Worm (Caenorhabditis elegans) whole organism, late embryonic: ENCODE results near the gene emb-8.

Source experiments
- K02D7.2 ChIP-seq: sonication (generic microtip); optimal IDR thresholded peaks from 2 replicates; lab custom pipeline; 2017; ENCODE audit warnings: mild to moderate bottlenecking, missing genetic modification characterization, missing compliant biosample characterization
- T23F11.4 ChIP-seq: fragments of 200-800 bp; sonication (Bioruptor generic); optimal IDR thresholded peaks from 2 replicates; lab custom pipeline; 2018; ENCODE audit warnings: mild to moderate bottlenecking, missing genetic modification characterization, missing compliant biosample characterization
- ceh-19 ChIP-seq: fragments of 200-800 bp; sonication (Bioruptor generic); optimal IDR thresholded peaks from 2 replicates; lab custom pipeline; 2018; ENCODE audit warnings: mild to moderate bottlenecking, missing genetic modification characterization, missing compliant biosample characterization
- ceh-2 ChIP-seq: sonication (generic microtip); optimal IDR thresholded peaks from 2 replicates; lab custom pipeline; 2016; ENCODE audit warnings: missing genotype, missing genetic modification characterization, missing compliant biosample characterization
- ceh-24 ChIP-seq: sonication (generic microtip); optimal IDR thresholded peaks from 2 replicates; lab custom pipeline; 2016; ENCODE audit warnings: mild to moderate bottlenecking, missing genetic modification characterization, missing compliant biosample characterization
- ceh-9 ChIP-seq: sonication (generic microtip); optimal IDR thresholded peaks from 2 replicates; lab custom pipeline; 2016; ENCODE audit warnings: mild to moderate bottlenecking, missing genetic modification characterization, inconsistent platforms, missing compliant biosample characterization
- nhr-11 ChIP-seq: fragments of 150-350 bp; optimal IDR thresholded peaks from 2 replicates; lab custom pipeline; 2014; ENCODE audit warnings: missing biosample characterization, missing genetic modification characterization
- nhr-232 ChIP-seq: sonication (generic microtip); optimal IDR thresholded peaks from 2 replicates; lab custom pipeline; 2016; ENCODE audit warnings: missing genetic modification characterization, missing compliant biosample characterization
- pha-4 ChIP-seq: fragments of 150-350 bp; optimal IDR thresholded peaks from 2 replicates; lab custom pipeline; 2018; ENCODE audit warnings: missing biosample characterization, missing genetic modification reagents, missing genetic modification characterization
- rnt-1 ChIP-seq: sonication (generic microtip); optimal IDR thresholded peaks from 2 replicates; lab custom pipeline; 2016; ENCODE audit warnings: missing genetic modification characterization, missing compliant biosample characterization
- tbx-7 ChIP-seq: sonication (generic microtip); optimal IDR thresholded peaks from 2 replicates; lab custom pipeline; 2016; ENCODE audit warnings: missing genotype, missing genetic modification characterization, missing compliant biosample characterization
- unc-55 ChIP-seq: sonication (generic microtip); optimal IDR thresholded peaks from 2 replicates; lab custom pipeline; 2017; ENCODE audit warnings: missing biosample characterization, missing genetic modification reagents, missing genetic modification characterization

- no peak for TF ChIP-seq ceh-19 (GFP tag; lab: Kevin White, UChicago)
- no peak for TF ChIP-seq K02D7.2 (tag; lab: Kevin White, UChicago)
- TF ChIP-seq T23F11.4 (GFP tag; lab: Kevin White, UChicago) = no peak
- no peak for TF ChIP-seq pha-4
- no peak for TF ChIP-seq unc-55
- TF ChIP-seq ceh-2 (tag; lab: Kevin White, UChicago) = no peak
- TF ChIP-seq tbx-7 (tag; lab: Kevin White, UChicago) = no peak
- no peak for TF ChIP-seq ceh-24
- no peak for TF ChIP-seq ceh-9 (tag; lab: Kevin White, UChicago)
- no peak for TF ChIP-seq nhr-11 (tag; lab: Kevin White, UChicago)
- no peak for TF ChIP-seq nhr-232 (tag; lab: Kevin White, UChicago)
- no peak for TF ChIP-seq rnt-1 (tag; lab: Kevin White, UChicago)
Measured at ce11 chrIII:5173139-5173538, 26.3 kb downstream of the emb-8 start, which contains the start of gene emb-1.
